Worm (Caenorhabditis elegans): ENCODE data around the gene fbxc-33.

- TF ChIP-seq mab-5 (tag; optimal IDR thresholded peaks at IDR 0.05): no peak
- TF ChIP-seq unc-62 (GFP tag; optimal IDR thresholded peaks at IDR 0.05): no peak
- TF ChIP-seq pha-4 (tag; optimal IDR thresholded peaks at IDR 0.05): no peak
- no peak for TF ChIP-seq lin-13 (tag; optimal IDR thresholded peaks at IDR 0.05)
Observed at ce11 chrII:868240-868864, 45.1 kb upstream of the fbxc-33 start, which contains the start of gene fbxc-51.
